Fruit fly (Drosophila melanogaster) whole organism, wandering third instar larva: ENCODE results near the gene CG17477.

ENCODE experiments used
- Abd-B ChIP-seq: fragments of >200 bp; optimal IDR thresholded peaks from 2 replicates; lab custom pipeline; 2017; ENCODE audit warnings: missing biosample characterization, missing genetic modification characterization
- CG32264 ChIP-seq: fragments of 200-800 bp; sonication (Bioruptor generic); optimal IDR thresholded peaks from 2 replicates; lab custom pipeline; 2016; ENCODE audit warnings: missing biosample characterization, missing genetic modification characterization
- CG9705 ChIP-seq: fragments of 200-800 bp; sonication (Bioruptor generic); optimal IDR thresholded peaks from 2 replicates; lab custom pipeline; 2018; ENCODE audit warnings: missing biosample characterization, mild to moderate bottlenecking, missing genetic modification characterization
- CrebA ChIP-seq: fragments of 200-800 bp; sonication (Bioruptor generic); optimal IDR thresholded peaks from 2 replicates; lab custom pipeline; 2016; ENCODE audit warnings: missing biosample characterization, mild to moderate bottlenecking, missing genetic modification characterization, borderline replicate concordance
- Dfd ChIP-seq: fragments of >200 bp; optimal IDR thresholded peaks from 2 replicates; lab custom pipeline; 2017; ENCODE audit warnings: missing biosample characterization, missing genetic modification characterization
- Dif ChIP-seq: fragments of 200-275, 200-300 bp; sonication (Bioruptor generic); optimal IDR thresholded peaks from 2 replicates; lab custom pipeline; 2018; ENCODE audit warnings: missing biosample characterization, missing genetic modification characterization; ENCODE audit not compliant: partially characterized antibody
- GATAd ChIP-seq: sonication (Bioruptor generic); optimal IDR thresholded peaks from 2 replicates; lab custom pipeline; 2016; ENCODE audit warnings: missing biosample characterization, missing genetic modification characterization
- HLH106 ChIP-seq: fragments of 200-800 bp; optimal IDR thresholded peaks from 3 replicates; lab custom pipeline; 2019; ENCODE audit warnings: missing biosample characterization, mild to moderate bottlenecking, missing genetic modification characterization, moderate library complexity
- Hnf4 ChIP-seq: fragments of 200-800 bp; sonication (Bioruptor generic); optimal IDR thresholded peaks from 2 replicates; lab custom pipeline; 2016; ENCODE audit warnings: missing biosample characterization, mild to moderate bottlenecking, missing genetic modification characterization
- Hr78 ChIP-seq: fragments of >200 bp; optimal IDR thresholded peaks from 2 replicates; lab custom pipeline; 2017; ENCODE audit warnings: missing biosample characterization, missing genetic modification characterization
- Hr83 ChIP-seq: fragments of 200-300 bp; sonication (Bioruptor generic); optimal IDR thresholded peaks from 2 replicates; lab custom pipeline; 2016; ENCODE audit warnings: missing biosample characterization, mild to moderate bottlenecking, missing genetic modification characterization, moderate library complexity; ENCODE audit not compliant: poor library complexity, severe bottlenecking
- Jra ChIP-seq: sonication (Bioruptor generic); optimal IDR thresholded peaks from 2 replicates; lab custom pipeline; 2016; ENCODE audit warnings: missing biosample characterization, missing genetic modification characterization
- Mio ChIP-seq: sonication (Bioruptor generic); optimal IDR thresholded peaks from 2 replicates; lab custom pipeline; 2016; ENCODE audit warnings: missing biosample characterization, missing genetic modification characterization
- Myc ChIP-seq: fragments of >200 bp; optimal IDR thresholded peaks from 2 replicates; lab custom pipeline; 2017
- N ChIP-seq: fragments of >200 bp; optimal IDR thresholded peaks from 2 replicates; lab custom pipeline; 2018; ENCODE audit warnings: missing biosample characterization, missing external identifiers, missing genetic modification characterization
- OdsH ChIP-seq: fragments of 200-800 bp; sonication (Bioruptor generic); optimal IDR thresholded peaks from 2 replicates; lab custom pipeline; 2016; ENCODE audit warnings: missing biosample characterization, mild to moderate bottlenecking, missing genetic modification characterization
- Rel ChIP-seq, 2 experiments: fragments of 200-800 bp; sonication (Bioruptor generic) in 1 of 2; optimal IDR thresholded peaks; 2 replicates in 1 of 2; 3 replicates in 1 of 2; lab custom pipeline; 2016 to 2019; ENCODE audit warnings: mild to moderate bottlenecking in 2 of 2, missing biosample characterization in 2 of 2, missing genetic modification characterization in 2 of 2, moderate library complexity in 1 of 2
- Sp1 ChIP-seq: fragments of 200-800 bp; sonication (Bioruptor generic); optimal IDR thresholded peaks from 3 replicates; lab custom pipeline; 2019; ENCODE audit warnings: missing biosample characterization, mild to moderate bottlenecking, missing genetic modification characterization, moderate library complexity
- Vsx2 ChIP-seq: fragments of 200-300, 225-300 bp; sonication (Bioruptor generic); optimal IDR thresholded peaks from 2 replicates; lab custom pipeline; 2018; ENCODE audit warnings: missing biosample characterization, missing genetic modification characterization; ENCODE audit not compliant: partially characterized antibody
- br ChIP-seq: fragments of 200-800 bp; sonication (Bioruptor generic); optimal IDR thresholded peaks from 2 replicates; lab custom pipeline; 2016; ENCODE audit warnings: missing biosample characterization, missing genetic modification characterization
- brk ChIP-seq: fragments of 200-800 bp; sonication (Bioruptor generic); optimal IDR thresholded peaks from 2 replicates; lab custom pipeline; 2016; ENCODE audit warnings: missing biosample characterization, mild to moderate bottlenecking, missing genetic modification characterization
- dl ChIP-seq, 2 experiments: fragments of 175-275, 200-275 bp in 1 of 2; fragments of 200-275 bp in 1 of 2; sonication (Bioruptor generic); optimal IDR thresholded peaks; lab custom pipeline; 2018; ENCODE audit warnings: mild to moderate bottlenecking in 2 of 2, missing biosample characterization in 2 of 2, missing genetic modification characterization in 2 of 2, moderate library complexity in 2 of 2; ENCODE audit not compliant: partially characterized antibody in 2 of 2, insufficient read depth in 1 of 2
- dmrt93B ChIP-seq: fragments of 200-800 bp; sonication (Bioruptor generic); optimal IDR thresholded peaks from 2 replicates; lab custom pipeline; 2018; ENCODE audit warnings: missing biosample characterization, mild to moderate bottlenecking, missing genetic modification characterization
- dsf ChIP-seq: sonication (Bioruptor generic); optimal IDR thresholded peaks from 2 replicates; lab custom pipeline; 2016; ENCODE audit warnings: missing biosample characterization, missing genetic modification characterization, borderline replicate concordance
- ey ChIP-seq: fragments of 200-800 bp; sonication (Bioruptor generic); optimal IDR thresholded peaks from 2 replicates; lab custom pipeline; 2016; ENCODE audit warnings: missing biosample characterization, missing genetic modification characterization
- foxo ChIP-seq, 2 experiments: fragments of 200-800 bp; sonication (Bioruptor generic); optimal IDR thresholded peaks; 2 replicates in 1 of 2; 3 replicates in 1 of 2; lab custom pipeline; 2016 to 2017; ENCODE audit warnings: missing biosample characterization in 2 of 2, missing genetic modification characterization in 2 of 2
- fru ChIP-seq: fragments of 200-800 bp; sonication (Bioruptor generic); optimal IDR thresholded peaks from 3 replicates; lab custom pipeline; 2016; ENCODE audit warnings: missing biosample characterization, mild to moderate bottlenecking, missing genetic modification characterization
- h ChIP-seq: fragments of 200-800 bp; sonication (Bioruptor generic); optimal IDR thresholded peaks from 3 replicates; lab custom pipeline; 2016; ENCODE audit warnings: missing biosample characterization, mild to moderate bottlenecking, missing genetic modification characterization
- jim ChIP-seq: fragments of 175-275, 200-325 bp; sonication (Bioruptor generic); optimal IDR thresholded peaks from 2 replicates; lab custom pipeline; 2016; ENCODE audit warnings: missing biosample characterization, mild to moderate bottlenecking, missing genetic modification characterization
- lola ChIP-seq: fragments of >200 bp; optimal IDR thresholded peaks from 2 replicates; lab custom pipeline; 2017; ENCODE audit warnings: missing biosample characterization, missing genetic modification characterization
- pan ChIP-seq: fragments of >200 bp; optimal IDR thresholded peaks from 2 replicates; lab custom pipeline; 2017
- psq ChIP-seq: fragments of 200-800 bp; sonication (Bioruptor generic); optimal IDR thresholded peaks from 3 replicates; lab custom pipeline; 2017; ENCODE audit warnings: missing biosample characterization, mild to moderate bottlenecking, missing genetic modification characterization, moderate library complexity
- rgr ChIP-seq: fragments of 200-800 bp; sonication (Bioruptor generic); optimal IDR thresholded peaks from 3 replicates; lab custom pipeline; 2016; ENCODE audit warnings: missing biosample characterization, mild to moderate bottlenecking, missing genetic modification characterization
- sage ChIP-seq: fragments of 200-800 bp; sonication (Bioruptor generic); optimal IDR thresholded peaks from 2 replicates; lab custom pipeline; 2016; ENCODE audit warnings: missing biosample characterization, mild to moderate bottlenecking, missing genetic modification characterization
- sv ChIP-seq: fragments of 200-800 bp; sonication (Bioruptor generic); optimal IDR thresholded peaks from 3 replicates; lab custom pipeline; 2016; ENCODE audit warnings: missing biosample characterization, missing genetic modification characterization
- tai ChIP-seq: sonication (Bioruptor generic); optimal IDR thresholded peaks from 2 replicates; lab custom pipeline; 2016; ENCODE audit warnings: missing biosample characterization, missing genetic modification characterization
- usp ChIP-seq: fragments of >200 bp; optimal IDR thresholded peaks from 2 replicates; lab custom pipeline; 2017; ENCODE audit warnings: missing biosample characterization, missing genetic modification characterization
- woc ChIP-seq: sonication (Bioruptor generic); optimal IDR thresholded peaks from 2 replicates; lab custom pipeline; 2016; ENCODE audit warnings: missing biosample characterization, mild to moderate bottlenecking, missing genetic modification characterization

CG17477 gene

DNA sequence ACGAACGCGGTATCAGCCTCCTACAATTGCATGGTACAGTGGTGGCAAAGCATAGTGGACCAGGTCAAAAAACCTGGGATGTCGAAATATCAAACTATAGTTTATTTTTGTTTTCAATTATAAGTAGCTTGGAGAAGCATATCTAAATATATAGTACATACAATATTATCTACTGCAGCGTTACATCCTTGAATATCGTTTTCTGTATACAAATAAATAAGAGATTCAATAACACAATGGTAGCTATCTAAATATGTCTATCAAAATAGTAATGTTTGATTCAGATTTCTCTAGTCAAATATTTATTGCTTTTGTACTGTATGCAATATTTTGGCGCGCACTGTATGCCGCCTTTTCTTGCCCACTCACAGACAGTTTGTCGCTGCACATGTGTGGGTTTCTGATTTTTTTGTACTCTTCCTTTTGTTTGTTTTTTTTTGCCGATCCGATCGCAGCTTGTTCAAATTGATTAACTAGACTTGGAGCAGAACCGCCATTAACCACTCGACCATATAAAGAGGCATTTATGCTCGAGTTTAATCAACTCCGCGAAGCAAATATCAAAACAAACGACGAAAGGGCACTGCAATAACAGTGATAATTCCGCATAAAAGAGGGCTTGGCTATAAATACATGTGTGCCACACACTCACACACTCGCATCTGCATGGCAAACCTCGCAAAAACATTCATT lies 45.9 kb downstream of the CG17477 start:
- TF ChIP-seq Dif (GFP tag; lab: Kevin White, UChicago) = no peak
- TF ChIP-seq sv = peak; percentile 92
- TF ChIP-seq CG9705 = peak; percentile 86
- peak; percentile 76 for TF ChIP-seq woc
- TF ChIP-seq dmrt93B (GFP tag; lab: Kevin White, UChicago) = peak; percentile 90
- TF ChIP-seq OdsH = peak; percentile 92
- no peak for TF ChIP-seq CrebA
- TF ChIP-seq tai (GFP tag; lab: Kevin White, UChicago) = no peak
- TF ChIP-seq Sp1 = peak; percentile 97
- no peak for TF ChIP-seq lola
- peak; percentile 83 to 94 for TF ChIP-seq foxo (GFP tag; optimal IDR thresholded peaks at IDR 0.05; lab: Kevin White, UChicago)
- peak; percentile 93 for TF ChIP-seq h (GFP tag; lab: Kevin White, UChicago)
- no peak for TF ChIP-seq Hr83 (GFP tag; lab: Kevin White, UChicago)
- no peak for TF ChIP-seq N (GFP tag; lab: Kevin White, UChicago)
- no peak for TF ChIP-seq Vsx2 (GFP tag; lab: Kevin White, UChicago)
- peak; percentile 30 for TF ChIP-seq GATAd (GFP tag; lab: Kevin White, UChicago)
- peak; percentile 79 for TF ChIP-seq CG32264 (GFP tag; lab: Kevin White, UChicago)
- peak; percentile 88 for TF ChIP-seq ey (GFP tag; lab: Kevin White, UChicago)
- TF ChIP-seq Abd-B (GFP tag; lab: Kevin White, UChicago) = no peak
- TF ChIP-seq Hnf4 (GFP tag; lab: Kevin White, UChicago) = peak; percentile 86
- TF ChIP-seq fru (GFP tag; lab: Kevin White, UChicago) = peak; percentile 94
- no peak for TF ChIP-seq dl (GFP tag; optimal IDR thresholded peaks at IDR 0.05; lab: Kevin White, UChicago; ENCODE audit: insufficient read depth in 1 of 2, partially characterized antibody in 2 of 2)
- peak; percentile 92 for TF ChIP-seq sage (GFP tag; lab: Kevin White, UChicago)
- peak; percentile 46 for TF ChIP-seq Mio (GFP tag; lab: Kevin White, UChicago)
- peak; percentile 83 for TF ChIP-seq Rel (GFP tag; optimal IDR thresholded peaks at IDR 0.05; lab: Kevin White, UChicago)
- peak; percentile 54 for TF ChIP-seq Rel (tag; optimal IDR thresholded peaks at IDR 0.05; lab: Kevin White, UChicago)
- TF ChIP-seq Jra (GFP tag; lab: Kevin White, UChicago) = peak; percentile 74
- TF ChIP-seq br (GFP tag; lab: Kevin White, UChicago) = peak; percentile 93
- TF ChIP-seq pan (lab: Kevin White, UChicago) = no peak
- no peak for TF ChIP-seq jim (GFP tag; lab: Kevin White, UChicago)
- TF ChIP-seq brk (GFP tag; lab: Kevin White, UChicago) = no peak
- peak; percentile 94 for TF ChIP-seq HLH106 (tag; lab: Kevin White, UChicago)
- TF ChIP-seq rgr (GFP tag; lab: Kevin White, UChicago) = peak; percentile 94
- TF ChIP-seq usp = no peak
- TF ChIP-seq Dfd (GFP tag; lab: Kevin White, UChicago) = no peak
- TF ChIP-seq psq (GFP tag; lab: Kevin White, UChicago) = peak; percentile 89
- no peak for TF ChIP-seq Myc (lab: Kevin White, UChicago)
- peak; percentile 59 for TF ChIP-seq dsf (GFP tag; lab: Kevin White, UChicago)
- no peak for TF ChIP-seq Hr78 (GFP tag; lab: Kevin White, UChicago)

DNA sequence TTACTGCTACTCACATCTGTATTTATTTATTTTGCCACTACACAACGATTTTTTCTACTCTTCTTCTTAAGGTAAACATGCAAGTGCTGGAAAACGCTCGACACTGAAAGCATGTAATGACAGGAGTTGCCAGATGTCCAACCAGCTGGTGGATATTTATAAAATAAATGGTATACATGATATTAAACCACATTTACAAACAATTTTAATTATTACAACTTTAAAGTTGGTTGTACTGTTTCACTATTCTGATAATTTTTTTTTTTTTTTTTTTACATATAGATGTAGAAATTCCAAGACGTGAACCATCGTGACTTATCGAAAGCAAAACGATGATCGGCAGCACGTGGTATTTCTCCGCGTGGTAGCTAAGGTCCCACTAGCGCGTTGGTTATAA lies 46.9 kb downstream of the CG17477 start, which contains the start of the genes Keap1 and kuk:
Gene Keap1 (minus strand): TSS at position 87 of the 397 bp plus-strand sequence.
Gene kuk (plus strand): TSS at position 386 of the 397 bp plus-strand sequence.
- no peak for TF ChIP-seq jim (GFP tag; lab: Kevin White, UChicago)
- no peak for TF ChIP-seq Hr78 (GFP tag; lab: Kevin White, UChicago)
- peak; percentile 61 for TF ChIP-seq ey (GFP tag; lab: Kevin White, UChicago)
- no peak for TF ChIP-seq usp
- TF ChIP-seq sv = peak; percentile 72
- no peak for TF ChIP-seq tai (GFP tag; lab: Kevin White, UChicago)
- no peak for TF ChIP-seq dl (GFP tag; optimal IDR thresholded peaks at IDR 0.05; lab: Kevin White, UChicago; ENCODE audit: insufficient read depth in 1 of 2, partially characterized antibody in 2 of 2)
- TF ChIP-seq lola = no peak
- no peak for TF ChIP-seq Rel (GFP tag; optimal IDR thresholded peaks at IDR 0.05; lab: Kevin White, UChicago)
- peak; percentile 38 for TF ChIP-seq Rel (tag; optimal IDR thresholded peaks at IDR 0.05; lab: Kevin White, UChicago)
- TF ChIP-seq h (GFP tag; lab: Kevin White, UChicago) = peak; percentile 82
- TF ChIP-seq Dfd (GFP tag; lab: Kevin White, UChicago) = no peak
- no peak for TF ChIP-seq Mio (GFP tag; lab: Kevin White, UChicago)
- peak; percentile 48 for TF ChIP-seq HLH106 (tag; lab: Kevin White, UChicago)
- TF ChIP-seq dmrt93B (GFP tag; lab: Kevin White, UChicago) = peak; percentile 36
- no peak for TF ChIP-seq pan (lab: Kevin White, UChicago)
- peak; percentile 71 for TF ChIP-seq fru (GFP tag; lab: Kevin White, UChicago)
- peak; percentile 94 for TF ChIP-seq Hr83 (GFP tag; lab: Kevin White, UChicago)
- peak; percentile 45 for TF ChIP-seq psq (GFP tag; lab: Kevin White, UChicago)
- no peak for TF ChIP-seq CG32264 (GFP tag; lab: Kevin White, UChicago)
- TF ChIP-seq Dif (GFP tag; lab: Kevin White, UChicago) = no peak
- TF ChIP-seq Sp1 = peak; percentile 39
- TF ChIP-seq sage (GFP tag; lab: Kevin White, UChicago) = peak; percentile 6
- peak; percentile 52 for TF ChIP-seq OdsH
- no peak for TF ChIP-seq GATAd (GFP tag; lab: Kevin White, UChicago)
- TF ChIP-seq Abd-B (GFP tag; lab: Kevin White, UChicago) = no peak
- TF ChIP-seq Jra (GFP tag; lab: Kevin White, UChicago) = peak; percentile 85
- TF ChIP-seq woc = no peak
- TF ChIP-seq br (GFP tag; lab: Kevin White, UChicago) = peak; percentile 71
- peak; percentile 55 for TF ChIP-seq Myc (lab: Kevin White, UChicago)
- TF ChIP-seq brk (GFP tag; lab: Kevin White, UChicago) = peak; percentile 87
- TF ChIP-seq dsf (GFP tag; lab: Kevin White, UChicago) = peak; percentile 76
- TF ChIP-seq CrebA = no peak
- peak in 1 of 2 experiments; percentile 73 for TF ChIP-seq foxo (GFP tag; optimal IDR thresholded peaks at IDR 0.05; lab: Kevin White, UChicago)
- peak; percentile 92 for TF ChIP-seq Hnf4 (GFP tag; lab: Kevin White, UChicago)
- no peak for TF ChIP-seq CG9705
- no peak for TF ChIP-seq Vsx2 (GFP tag; lab: Kevin White, UChicago)
- TF ChIP-seq N (GFP tag; lab: Kevin White, UChicago) = no peak
- TF ChIP-seq rgr (GFP tag; lab: Kevin White, UChicago) = peak; percentile 82
